Fruit fly (Drosophila melanogaster) whole organism, adult: ENCODE data around the gene sowi.

ENCODE experiments used
- CG11617 ChIP-seq: fragments of 200-800 bp; sonication (Bioruptor generic); optimal IDR thresholded peaks from 2 replicates; lab custom pipeline; 2017; ENCODE audit warnings: mild to moderate bottlenecking, missing biosample characterization, missing genetic modification reagents, missing genetic modification characterization
- CG12768 ChIP-seq: fragments of 200-800 bp; sonication (Bioruptor generic); optimal IDR thresholded peaks from 2 replicates; lab custom pipeline; 2017; ENCODE audit warnings: missing biosample characterization, missing genetic modification characterization, mild to moderate bottlenecking, moderate library complexity, missing genetic modification reagents
- CG14711 ChIP-seq: fragments of 200-800 bp; sonication (Bioruptor generic); optimal IDR thresholded peaks from 2 replicates; lab custom pipeline; 2018; ENCODE audit warnings: missing biosample characterization, mild to moderate bottlenecking, missing genetic modification characterization, moderate library complexity
- CG1620 ChIP-seq: fragments of 200-800 bp; sonication (Bioruptor generic); optimal IDR thresholded peaks from 2 replicates; lab custom pipeline; 2016; ENCODE audit warnings: missing biosample characterization, missing genetic modification characterization
- CG33017 ChIP-seq: fragments of 200-800 bp; sonication (Bioruptor generic); optimal IDR thresholded peaks from 2 replicates; lab custom pipeline; 2018; ENCODE audit warnings: missing biosample characterization, mild to moderate bottlenecking, missing genetic modification characterization, moderate library complexity
- CG5204 ChIP-seq: fragments of 200-800 bp; sonication (Bioruptor generic); optimal IDR thresholded peaks from 2 replicates; lab custom pipeline; 2016; ENCODE audit warnings: missing biosample characterization, missing genetic modification characterization
- CG7045 ChIP-seq: fragments of 200-800 bp; sonication (Bioruptor generic); optimal IDR thresholded peaks from 2 replicates; lab custom pipeline; 2017; ENCODE audit warnings: missing biosample characterization, mild to moderate bottlenecking, missing genetic modification characterization
- CG7101 ChIP-seq: fragments of 200-800 bp; sonication (Bioruptor generic); optimal IDR thresholded peaks from 2 replicates; lab custom pipeline; 2018; ENCODE audit warnings: missing biosample characterization, mild to moderate bottlenecking, missing genetic modification characterization, moderate library complexity
- Clk ChIP-seq: fragments of 200-800 bp; sonication (Bioruptor generic); optimal IDR thresholded peaks from 2 replicates; lab custom pipeline; 2017; ENCODE audit warnings: missing biosample characterization, missing genetic modification characterization
- Crg-1 ChIP-seq: fragments of 200-800 bp; sonication (Bioruptor generic); optimal IDR thresholded peaks from 2 replicates; lab custom pipeline; 2016; ENCODE audit warnings: missing biosample characterization, missing genetic modification characterization
- Hr96 ChIP-seq: fragments of 200-800 bp; sonication (Bioruptor generic); optimal IDR thresholded peaks from 2 replicates; lab custom pipeline; 2016; ENCODE audit warnings: missing biosample characterization, missing genetic modification characterization
- Mnt ChIP-seq: fragments of 200-800 bp; sonication (Bioruptor generic); optimal IDR thresholded peaks from 2 replicates; lab custom pipeline; 2016; ENCODE audit warnings: missing biosample characterization, mild to moderate bottlenecking, missing genetic modification characterization
- bab1 ChIP-seq: fragments of 200-800 bp; sonication (Bioruptor generic); optimal IDR thresholded peaks from 3 replicates; lab custom pipeline; 2019; ENCODE audit warnings: missing biosample characterization, mild to moderate bottlenecking, missing genetic modification characterization, moderate library complexity
- cic ChIP-seq: fragments of 200-800 bp; sonication (Bioruptor generic); optimal IDR thresholded peaks from 2 replicates; lab custom pipeline; 2017; ENCODE audit warnings: missing biosample characterization, mild to moderate bottlenecking, missing genetic modification characterization, moderate library complexity
- cnc ChIP-seq, 2 experiments: fragments of >200 bp; optimal IDR thresholded peaks; 2 replicates each; lab custom pipeline; 2017
- kay ChIP-seq: fragments of 200-800 bp; sonication (Bioruptor generic); peaks from one replicate; lab custom pipeline; 2016; ENCODE audit warnings: missing biosample characterization, missing genetic modification characterization, borderline replicate concordance
- ovo ChIP-seq: fragments of 200-800 bp; sonication (Bioruptor generic); optimal IDR thresholded peaks from 2 replicates; lab custom pipeline; 2016; ENCODE audit warnings: missing biosample characterization, missing genetic modification characterization
- pad ChIP-seq: fragments of 200-800 bp; sonication (Bioruptor generic); optimal IDR thresholded peaks from 3 replicates; lab custom pipeline; 2017; ENCODE audit warnings: missing biosample characterization, missing genetic modification characterization, mild to moderate bottlenecking, moderate library complexity, missing genetic modification reagents
- tj ChIP-seq: fragments of 200-800 bp; sonication (Bioruptor generic); optimal IDR thresholded peaks from 3 replicates; lab custom pipeline; 2017; ENCODE audit warnings: missing biosample characterization, mild to moderate bottlenecking, missing genetic modification characterization, moderate library complexity
- toe ChIP-seq: fragments of 200-800 bp; sonication (Bioruptor generic); optimal IDR thresholded peaks from 2 replicates; lab custom pipeline; 2016; ENCODE audit warnings: missing biosample characterization, missing genetic modification characterization

The sowi gene

DNA sequence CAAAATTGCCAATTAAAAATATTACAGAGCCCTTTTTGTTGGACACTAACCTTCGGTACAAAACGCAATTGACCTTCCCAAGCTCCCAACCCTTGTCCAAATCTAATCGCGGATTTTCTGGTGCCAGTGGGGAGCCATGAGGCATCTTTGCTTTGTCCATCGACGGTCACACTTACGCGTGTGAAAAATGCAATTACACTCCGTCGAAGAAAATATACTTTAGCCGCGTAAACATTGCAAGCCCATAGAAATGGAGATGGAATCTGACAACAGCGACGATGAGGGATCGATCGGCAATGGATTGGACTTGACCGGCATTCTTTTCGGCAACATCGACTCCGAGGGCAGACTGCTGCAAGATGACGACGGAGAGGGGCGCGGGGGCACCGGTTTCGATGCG lies 19.0 kb upstream of the sowi start, which contains the start of gene Taf1:
TSS of gene Taf1 (plus strand) at position 150 of the 400 bp plus-strand sequence.
- TF ChIP-seq Hr96 (GFP tag; lab: Kevin White, UChicago) (peak; percentile 20), Clk (GFP tag; lab: Kevin White, UChicago) (no peak), toe (GFP tag; lab: Kevin White, UChicago) (peak; percentile 60), cic (no peak), bab1 (peak; percentile 17), Mnt (GFP tag; lab: Kevin White, UChicago) (peak; percentile 20), CG1620 (no peak), CG12768 (GFP tag; lab: Kevin White, UChicago) (peak; percentile 39), CG5204 (no peak)

DNA sequence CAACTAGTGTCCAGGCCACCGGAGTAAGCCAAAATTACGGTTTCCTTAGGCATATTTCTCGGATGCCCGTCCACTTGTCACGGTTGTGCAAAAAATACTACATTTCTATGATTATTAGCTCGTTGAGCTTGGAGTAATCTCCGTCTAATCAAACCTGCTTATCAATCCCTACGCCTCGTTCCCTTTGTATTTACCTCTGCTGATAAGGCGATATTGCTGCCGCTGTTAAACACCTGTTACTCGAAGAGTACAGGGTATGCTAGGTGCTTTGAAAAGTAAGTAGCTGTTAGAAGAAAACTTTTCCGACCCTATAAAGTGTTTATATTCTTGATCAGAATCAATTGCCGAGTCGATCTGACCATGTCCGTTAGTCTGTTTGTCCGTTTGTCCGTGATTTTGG lies 16.6 kb upstream of the sowi start, which contains the start of gene Ass:
TSS of gene Ass (minus strand) at position 101 of the 400 bp plus-strand sequence.
- TF ChIP-seq CG7045 (GFP tag; lab: Kevin White, UChicago) (no peak), cic (peak; percentile 34)

DNA sequence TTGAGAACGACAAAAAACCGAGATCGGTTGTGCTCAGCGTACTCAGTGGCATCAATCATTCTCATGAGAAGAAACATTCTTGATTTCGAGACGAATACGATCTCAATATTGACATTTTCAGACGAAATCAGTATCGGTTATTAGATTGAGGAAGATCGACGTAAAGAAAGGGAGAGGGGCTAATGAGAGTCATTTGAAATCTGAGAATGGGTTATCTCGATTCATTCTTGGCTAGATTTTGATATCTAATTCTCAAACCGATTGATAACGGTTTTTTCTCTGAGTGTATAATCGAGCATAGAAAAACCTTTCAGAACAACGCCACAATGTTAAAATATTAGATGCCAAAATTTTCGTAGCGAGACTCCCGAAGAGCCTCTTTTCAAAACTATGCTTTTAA lies 13.2 kb upstream of the sowi start, which contains the start of gene CG31286:
TSS of gene CG31286 (plus strand) at position 301 of the 400 bp plus-strand sequence.
- no peak for TF ChIP-seq bab1
- TF ChIP-seq CG14711 (tag; lab: Kevin White, UChicago), result no peak
- no peak for TF ChIP-seq tj (GFP tag; lab: Kevin White, UChicago)
- no peak for TF ChIP-seq CG7101 (tag; lab: Kevin White, UChicago)
- TF ChIP-seq CG11617 (GFP tag; lab: Kevin White, UChicago), result no peak
- no peak for TF ChIP-seq toe (GFP tag; lab: Kevin White, UChicago)
- TF ChIP-seq CG7045 (GFP tag; lab: Kevin White, UChicago), result no peak
- TF ChIP-seq Crg-1 (GFP tag; lab: Kevin White, UChicago), result no peak
- no peak for TF ChIP-seq CG12768 (GFP tag; lab: Kevin White, UChicago)
- no peak for TF ChIP-seq Hr96 (GFP tag; lab: Kevin White, UChicago)
- TF ChIP-seq Clk (GFP tag; lab: Kevin White, UChicago), result no peak
- TF ChIP-seq CG1620, result no peak
- no peak for TF ChIP-seq cnc (optimal IDR thresholded peaks at IDR 0.05; lab: Kevin White, UChicago)

DNA sequence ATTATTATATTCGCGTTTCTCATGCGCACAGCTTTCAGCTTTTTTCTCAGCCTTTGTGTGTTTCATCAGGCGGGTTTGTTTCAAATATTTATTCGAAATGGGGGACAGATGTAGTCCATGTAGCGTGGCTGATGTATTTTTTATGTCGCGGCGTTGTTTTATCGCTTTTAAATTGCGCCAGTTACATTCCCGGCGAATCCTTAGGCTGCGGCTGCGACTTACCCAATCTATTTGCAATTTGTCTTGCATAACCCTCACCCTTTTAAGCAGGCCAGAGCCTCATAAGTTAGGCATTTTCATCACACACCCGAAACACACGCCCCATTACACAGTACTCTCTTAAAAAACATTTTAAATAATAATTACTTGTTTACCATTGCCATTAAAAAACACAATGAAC lies 2.2 kb upstream of the sowi start, which contains the start of gene sunz:
TSS of gene sunz (plus strand) at position 301 of the 400 bp plus-strand sequence.
- TF ChIP-seq toe (GFP tag; lab: Kevin White, UChicago) (no peak), CG7045 (GFP tag; lab: Kevin White, UChicago) (no peak), pad (GFP tag; lab: Kevin White, UChicago) (no peak), ovo (no peak), Clk (GFP tag; lab: Kevin White, UChicago) (no peak), CG5204 (no peak), Hr96 (GFP tag; lab: Kevin White, UChicago) (no peak), Crg-1 (GFP tag; lab: Kevin White, UChicago) (no peak), CG33017 (tag; lab: Kevin White, UChicago) (no peak), CG14711 (tag; lab: Kevin White, UChicago) (no peak)

DNA sequence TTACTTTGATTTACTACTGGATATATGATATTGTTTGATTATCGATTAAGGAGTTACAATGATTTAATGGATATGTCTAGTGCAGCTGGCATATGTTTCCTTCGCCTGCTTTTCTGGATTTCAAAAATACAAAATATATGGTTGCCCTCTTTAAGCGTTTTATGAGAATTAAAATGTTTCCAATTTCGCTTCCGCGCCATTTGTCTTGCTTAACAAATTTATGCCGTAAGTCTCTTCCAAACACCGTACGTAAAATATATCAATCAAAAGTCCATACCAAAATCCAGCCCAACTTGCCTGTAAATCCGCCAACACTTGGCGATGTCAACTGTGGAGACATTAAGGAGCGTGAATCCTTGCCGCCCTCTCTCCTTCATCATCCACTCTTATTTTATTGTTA lies 1.5 kb upstream of the sowi start, which contains the start of gene CG15177:
TSS of gene CG15177 (minus strand) at position 101 of the 400 bp plus-strand sequence.
- TF ChIP-seq ovo (no peak), cic (no peak), CG11617 (GFP tag; lab: Kevin White, UChicago) (no peak), Hr96 (GFP tag; lab: Kevin White, UChicago) (no peak), CG7045 (GFP tag; lab: Kevin White, UChicago) (no peak), kay (GFP tag; lab: Kevin White, UChicago) (no peak), CG5204 (no peak), Clk (GFP tag; lab: Kevin White, UChicago) (no peak), toe (GFP tag; lab: Kevin White, UChicago) (no peak)

DNA sequence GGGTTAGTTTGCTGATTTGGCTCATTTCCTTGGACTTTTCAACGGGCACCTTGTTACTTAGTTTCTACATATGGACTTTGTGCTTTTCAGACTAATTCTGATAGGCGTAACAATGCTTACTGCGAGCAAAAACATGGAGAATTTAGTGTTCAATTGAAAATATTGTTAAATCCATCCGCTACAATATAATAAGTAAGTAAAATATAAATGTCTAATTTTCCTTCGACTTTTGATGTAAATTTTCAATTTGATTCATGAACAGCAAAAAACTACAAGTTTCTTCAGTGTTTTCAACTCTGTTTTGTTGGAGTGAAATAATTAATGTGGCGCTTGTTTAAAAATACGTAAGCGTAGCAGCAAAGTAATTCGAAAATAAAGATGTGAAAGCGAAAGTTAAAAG lies 18.9 kb downstream of the sowi start, which contains the start of gene glob2:
TSS of gene glob2 (minus strand) at position 101 of the 400 bp plus-strand sequence.
- TF ChIP-seq cnc (optimal IDR thresholded peaks at IDR 0.05; lab: Kevin White, UChicago) (no peak), CG12768 (GFP tag; lab: Kevin White, UChicago) (no peak), cic (no peak), CG14711 (tag; lab: Kevin White, UChicago) (no peak), CG5204 (no peak), CG7045 (GFP tag; lab: Kevin White, UChicago) (no peak), ovo (no peak), Crg-1 (GFP tag; lab: Kevin White, UChicago) (no peak), toe (GFP tag; lab: Kevin White, UChicago) (no peak), CG7101 (tag; lab: Kevin White, UChicago) (no peak), Mnt (GFP tag; lab: Kevin White, UChicago) (no peak), bab1 (no peak), CG11617 (GFP tag; lab: Kevin White, UChicago) (no peak), Hr96 (GFP tag; lab: Kevin White, UChicago) (no peak), tj (GFP tag; lab: Kevin White, UChicago) (no peak), Clk (GFP tag; lab: Kevin White, UChicago) (no peak), pad (GFP tag; lab: Kevin White, UChicago) (no peak)

DNA sequence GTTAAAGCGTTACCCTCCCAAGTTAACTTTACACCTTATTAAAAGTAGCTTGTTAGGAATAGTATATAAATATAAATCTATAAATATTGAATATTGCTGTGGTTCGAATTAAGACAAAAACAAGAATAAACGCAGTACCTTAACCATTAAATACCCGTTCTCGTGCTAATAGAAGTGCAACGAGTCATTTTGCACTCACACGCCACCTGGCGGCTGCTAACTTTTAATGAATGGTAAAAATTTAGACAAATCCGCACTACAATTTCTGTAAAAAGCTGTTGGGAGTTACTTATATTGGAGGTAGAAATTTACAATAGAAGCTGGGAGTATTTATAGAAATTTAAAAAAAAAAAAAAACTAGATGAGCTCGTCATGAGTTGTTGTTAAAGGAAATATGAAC lies 22.6 kb downstream of the sowi start:
- TF ChIP-seq cic (no peak), CG33017 (tag; lab: Kevin White, UChicago) (no peak), CG7101 (tag; lab: Kevin White, UChicago) (no peak), Mnt (GFP tag; lab: Kevin White, UChicago) (no peak), CG5204 (no peak), Crg-1 (GFP tag; lab: Kevin White, UChicago) (no peak), Clk (GFP tag; lab: Kevin White, UChicago) (no peak), CG7045 (GFP tag; lab: Kevin White, UChicago) (no peak), CG14711 (tag; lab: Kevin White, UChicago) (no peak), ovo (no peak), bab1 (no peak), pad (GFP tag; lab: Kevin White, UChicago) (no peak), kay (GFP tag; lab: Kevin White, UChicago) (no peak), CG11617 (GFP tag; lab: Kevin White, UChicago) (no peak)
